Worm (Caenorhabditis elegans): Measurements from ENCODE around the gene phy-2.

Gene phy-2

ce11 chrIV:12212814-12213213, 3.0 kb downstream of the phy-2 start:
- TF ChIP-seq efl-1 (optimal IDR thresholded peaks at IDR 0.05): no peak
- TF ChIP-seq efl-1 (GFP tag; optimal IDR thresholded peaks at IDR 0.05 in 1 of 2): peak in 1 of 2 experiments; percentile 62
- TF ChIP-seq C04F5.9 (tag; optimal IDR thresholded peaks at IDR 0.05): no peak

ce11 chrIV:12211292-12211691, 4.5 kb downstream of the phy-2 start:
- TF ChIP-seq nhr-85 (tag) (no peak), dpl-1 (GFP tag; optimal IDR thresholded peaks at IDR 0.05) (no peak), nhr-12 (tag; optimal IDR thresholded peaks at IDR 0.05) (no peak), hpl-2 (GFP tag; optimal IDR thresholded peaks at IDR 0.05) (no peak), C04F5.9 (tag; optimal IDR thresholded peaks at IDR 0.05) (no peak), C16A3.4 (tag; optimal IDR thresholded peaks at IDR 0.05) (no peak), lir-3 (tag; optimal IDR thresholded peaks at IDR 0.05; ENCODE audit: poor library complexity) (no peak), dsc-1 (tag; optimal IDR thresholded peaks at IDR 0.05) (no peak), lin-13 (GFP tag; optimal IDR thresholded peaks at IDR 0.05) (no peak)

ce11 chrIV:12208984-12209676, 6.7 kb downstream of the phy-2 start, which contains the start of the genes marb-1 and F35G2.3:
TSS of gene marb-1 (minus strand) at chrIV:12209010.
TSS of gene F35G2.3 (plus strand) at chrIV:12209626.
- TF ChIP-seq dpl-1 (GFP tag; optimal IDR thresholded peaks at IDR 0.05): peak; percentile 89 to 93 (median 92)
- TF ChIP-seq C16A3.4 (tag; optimal IDR thresholded peaks at IDR 0.05): peak; percentile 53
- TF ChIP-seq Y116A8C.19 (tag; optimal IDR thresholded peaks at IDR 0.05; ENCODE audit: borderline replicate concordance): no peak
- no peak for TF ChIP-seq nhr-84 (tag; optimal IDR thresholded peaks at IDR 0.05)
- TF ChIP-seq elt-2 (tag; optimal IDR thresholded peaks at IDR 0.05): no peak
- TF ChIP-seq zip-4 (GFP tag; optimal IDR thresholded peaks at IDR 0.05): no peak
- TF ChIP-seq lir-3 (tag; optimal IDR thresholded peaks at IDR 0.05; ENCODE audit: poor library complexity): no peak
- no peak for TF ChIP-seq fkh-8 (tag; optimal IDR thresholded peaks at IDR 0.05)
- no peak for TF ChIP-seq sptf-1 (tag; optimal IDR thresholded peaks at IDR 0.05)
- no peak for TF ChIP-seq efl-3 (GFP tag; optimal IDR thresholded peaks at IDR 0.05)
- TF ChIP-seq hpl-2 (GFP tag; optimal IDR thresholded peaks at IDR 0.05): no peak
- TF ChIP-seq nhr-76 (tag; optimal IDR thresholded peaks at IDR 0.05): no peak
- TF ChIP-seq nhr-28 (tag; optimal IDR thresholded peaks at IDR 0.05): no peak
- TF ChIP-seq nhr-71 (tag; optimal IDR thresholded peaks at IDR 0.05): peak; percentile 76
- TF ChIP-seq nhr-20 (tag; optimal IDR thresholded peaks at IDR 0.05): peak; percentile 69
- TF ChIP-seq irx-1 (tag; optimal IDR thresholded peaks at IDR 0.05): peak; percentile 55
- TF ChIP-seq lin-35 (GFP tag; optimal IDR thresholded peaks at IDR 0.05): peak; percentile 93 to 94
- no peak for TF ChIP-seq mdl-1 (tag; optimal IDR thresholded peaks at IDR 0.05)
- peak; percentile 63 to 93 for TF ChIP-seq efl-1 (optimal IDR thresholded peaks at IDR 0.05)
- TF ChIP-seq efl-1 (GFP tag; optimal IDR thresholded peaks at IDR 0.05 in 1 of 2): peak; percentile 94 to 99
- no peak for TF ChIP-seq aha-1 (tag; optimal IDR thresholded peaks at IDR 0.05)
- no peak for TF ChIP-seq ceh-63 (GFP tag; optimal IDR thresholded peaks at IDR 0.05)
- peak in 1 of 6 experiments; percentile 21 for TF ChIP-seq elt-3 (tag; optimal IDR thresholded peaks at IDR 0.05)
- TF ChIP-seq nhr-90 (tag; optimal IDR thresholded peaks at IDR 0.05; ENCODE audit: poor library complexity): peak; percentile 67
- TF ChIP-seq jun-1 (tag; optimal IDR thresholded peaks at IDR 0.05): peak; percentile 16
- no peak for TF ChIP-seq mab-9 (GFP tag; IDR thresholded peaks at IDR 0.05)
- no peak for TF ChIP-seq unc-30 (tag; optimal IDR thresholded peaks at IDR 0.05)
- peak; percentile 62 for TF ChIP-seq skn-1 (tag; optimal IDR thresholded peaks at IDR 0.05)
- TF ChIP-seq unc-86 (tag; optimal IDR thresholded peaks at IDR 0.05): peak; percentile 5
- peak; percentile 77 for TF ChIP-seq snu-23 (GFP tag; optimal IDR thresholded peaks at IDR 0.05)
- peak; percentile 64 for TF ChIP-seq lin-14 (GFP tag; optimal IDR thresholded peaks at IDR 0.05)
- no peak for TF ChIP-seq egl-27 (tag; optimal IDR thresholded peaks at IDR 0.05)
- peak; percentile 3 for TF ChIP-seq nhr-11 (tag; optimal IDR thresholded peaks at IDR 0.05)
- TF ChIP-seq lin-39 (tag; optimal IDR thresholded peaks at IDR 0.05): peak; percentile 68
- no peak for TF ChIP-seq ceh-8 (GFP tag; optimal IDR thresholded peaks at IDR 0.05)
- no peak for TF ChIP-seq unc-130 (tag; optimal IDR thresholded peaks at IDR 0.05)
- TF ChIP-seq lin-13 (GFP tag; optimal IDR thresholded peaks at IDR 0.05): peak; percentile 24
- TF ChIP-seq nhr-85 (tag): peak; percentile 81
- no peak for TF ChIP-seq ztf-4 (tag; optimal IDR thresholded peaks at IDR 0.05)
- no peak for TF ChIP-seq nhr-77 (tag; optimal IDR thresholded peaks at IDR 0.05)
- no peak for TF ChIP-seq sox-4 (tag; optimal IDR thresholded peaks at IDR 0.05)
- TF ChIP-seq hlh-4 (tag; optimal IDR thresholded peaks at IDR 0.05): no peak
- TF ChIP-seq ceh-82 (tag; optimal IDR thresholded peaks at IDR 0.05): peak; percentile 18 to 43 (median 21)
- TF ChIP-seq ces-1 (GFP tag; optimal IDR thresholded peaks at IDR 0.05): no peak
